Worm (Caenorhabditis elegans) whole organism, L1 larva: ENCODE data around the gene cdh-7.

Experiments
- elt-2 ChIP-seq: sonication (generic microtip); optimal IDR thresholded peaks from 2 replicates; lab custom pipeline; 2016; ENCODE audit warnings: missing genetic modification characterization, mild to moderate bottlenecking, inconsistent platforms, missing compliant biosample characterization, missing genetic modification reagents
- fos-1 ChIP-seq: fragments of 150-350 bp; optimal IDR thresholded peaks from 2 replicates; lab custom pipeline; 2014; ENCODE audit warnings: missing biosample characterization, missing genetic modification characterization
- hpl-2 ChIP-seq: fragments of 150-350 bp; optimal IDR thresholded peaks from 2 replicates; lab custom pipeline; 2014; ENCODE audit warnings: missing biosample characterization, missing genetic modification reagents, missing genetic modification characterization
- lin-39 ChIP-seq: fragments of 150-350 bp; optimal IDR thresholded peaks from 2 replicates; lab custom pipeline; 2014; ENCODE audit warnings: missing biosample characterization, missing genetic modification reagents, missing genetic modification characterization
- unc-30 ChIP-seq: sonication (generic microtip); optimal IDR thresholded peaks from 2 replicates; lab custom pipeline; 2017; ENCODE audit warnings: missing biosample characterization, missing genetic modification characterization
- unc-86 ChIP-seq: sonication (generic microtip); optimal IDR thresholded peaks from 2 replicates; lab custom pipeline; 2016; ENCODE audit warnings: missing genetic modification characterization, missing compliant biosample characterization
- xbp-1 ChIP-seq: sonication (generic microtip); optimal IDR thresholded peaks from 2 replicates; lab custom pipeline; 2016; ENCODE audit warnings: missing genetic modification characterization, missing compliant biosample characterization

DNA sequence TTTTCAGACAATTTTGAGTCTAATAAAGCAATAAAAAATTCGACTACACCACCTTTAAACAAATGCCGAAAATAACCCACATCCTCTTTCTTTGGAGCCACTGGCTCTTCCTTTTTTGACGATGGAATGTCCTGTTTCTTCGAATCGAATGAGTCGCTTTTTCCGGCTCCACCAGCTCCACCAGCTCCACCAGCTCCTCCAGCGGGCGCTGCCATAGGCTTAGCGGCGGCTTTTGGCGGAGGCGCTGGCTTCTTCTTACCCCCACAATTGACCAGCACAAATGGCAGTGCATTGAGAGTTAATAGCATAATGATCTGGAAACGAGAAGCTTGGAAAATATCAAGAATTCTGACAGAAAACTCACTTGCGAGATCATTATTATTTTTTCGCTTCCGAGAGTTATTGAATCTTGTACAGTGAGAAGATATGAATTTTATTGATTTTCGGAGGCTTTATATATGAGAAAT, 33.7 kb downstream of the cdh-7 start, which contains the start of gene Y53F4A.2:
- no peak for TF ChIP-seq elt-2 (tag; lab: Kevin White, UChicago)
- no peak for TF ChIP-seq fos-1 (tag; lab: Kevin White, UChicago)
- TF ChIP-seq unc-30 (tag; lab: Kevin White, UChicago), result no peak
- no peak for TF ChIP-seq unc-86 (tag; lab: Kevin White, UChicago)
- no peak for TF ChIP-seq hpl-2 (GFP tag; lab: Kevin White, UChicago)
- TF ChIP-seq lin-39 (tag; lab: Kevin White, UChicago), result no peak
- TF ChIP-seq xbp-1, result no peak
